Fruit fly (Drosophila melanogaster): ENCODE results near the gene dbf.

dbf gene

dm6 chr2L:10615889-10616288 lies 35.5 kb upstream of the dbf start:
- TF ChIP-seq Mnt (GFP tag; optimal IDR thresholded peaks at IDR 0.05) (no peak), Crg-1 (GFP tag; optimal IDR thresholded peaks at IDR 0.05) (no peak), CG1620 (GFP tag; optimal IDR thresholded peaks at IDR 0.05) (no peak), Hr96 (GFP tag; optimal IDR thresholded peaks at IDR 0.05) (no peak), toe (GFP tag; optimal IDR thresholded peaks at IDR 0.05) (no peak), CG7045 (GFP tag; optimal IDR thresholded peaks at IDR 0.05) (no peak), ovo (GFP tag; optimal IDR thresholded peaks at IDR 0.05) (no peak), CG33017 (tag; optimal IDR thresholded peaks at IDR 0.05) (no peak), cic (GFP tag; optimal IDR thresholded peaks at IDR 0.05) (no peak)

- TF ChIP-seq CG5204 (GFP tag; optimal IDR thresholded peaks at IDR 0.05) = no peak
- no peak for TF ChIP-seq Mnt (GFP tag; optimal IDR thresholded peaks at IDR 0.05)
- no peak for TF ChIP-seq cnc (optimal IDR thresholded peaks at IDR 0.05)
- no peak for TF ChIP-seq Hr96 (GFP tag; optimal IDR thresholded peaks at IDR 0.05)
- no peak for TF ChIP-seq bab1 (GFP tag; optimal IDR thresholded peaks at IDR 0.05)
- no peak for TF ChIP-seq CG7101 (tag; optimal IDR thresholded peaks at IDR 0.05)
- TF ChIP-seq cic (GFP tag; optimal IDR thresholded peaks at IDR 0.05) = no peak
- TF ChIP-seq CG7045 (GFP tag; optimal IDR thresholded peaks at IDR 0.05) = no peak
- TF ChIP-seq Crg-1 (GFP tag; optimal IDR thresholded peaks at IDR 0.05) = no peak
- TF ChIP-seq toe (GFP tag; optimal IDR thresholded peaks at IDR 0.05) = no peak
- no peak for TF ChIP-seq kay (GFP tag; ENCODE audit: borderline replicate concordance)
- TF ChIP-seq CG14711 (tag; optimal IDR thresholded peaks at IDR 0.05) = no peak
- TF ChIP-seq Clk (GFP tag; optimal IDR thresholded peaks at IDR 0.05) = no peak
- no peak for TF ChIP-seq CG1620 (GFP tag; optimal IDR thresholded peaks at IDR 0.05)
Measured at dm6 chr2L:10616767-10617166, 34.6 kb upstream of the dbf start.

dm6 chr2L:10625935-10626334 lies 25.5 kb upstream of the dbf start:
- TF ChIP-seq Clk (GFP tag; optimal IDR thresholded peaks at IDR 0.05) (no peak), tj (GFP tag; optimal IDR thresholded peaks at IDR 0.05) (no peak), Mnt (GFP tag; optimal IDR thresholded peaks at IDR 0.05) (no peak), toe (GFP tag; optimal IDR thresholded peaks at IDR 0.05) (no peak), CG11617 (GFP tag; optimal IDR thresholded peaks at IDR 0.05) (no peak), cic (GFP tag; optimal IDR thresholded peaks at IDR 0.05) (no peak), Hr96 (GFP tag; optimal IDR thresholded peaks at IDR 0.05) (no peak), ovo (GFP tag; optimal IDR thresholded peaks at IDR 0.05) (no peak), CG33017 (tag; optimal IDR thresholded peaks at IDR 0.05) (no peak), kay (GFP tag; ENCODE audit: borderline replicate concordance) (no peak), CG5204 (GFP tag; optimal IDR thresholded peaks at IDR 0.05) (no peak), CG12768 (GFP tag; optimal IDR thresholded peaks at IDR 0.05) (no peak), bab1 (GFP tag; optimal IDR thresholded peaks at IDR 0.05) (no peak), cnc (optimal IDR thresholded peaks at IDR 0.05) (no peak), CG14711 (tag; optimal IDR thresholded peaks at IDR 0.05) (no peak), Crg-1 (GFP tag; optimal IDR thresholded peaks at IDR 0.05) (no peak), CG7045 (GFP tag; optimal IDR thresholded peaks at IDR 0.05) (no peak), pad (GFP tag; optimal IDR thresholded peaks at IDR 0.05) (no peak), CG7101 (tag; optimal IDR thresholded peaks at IDR 0.05) (no peak)

DNA sequence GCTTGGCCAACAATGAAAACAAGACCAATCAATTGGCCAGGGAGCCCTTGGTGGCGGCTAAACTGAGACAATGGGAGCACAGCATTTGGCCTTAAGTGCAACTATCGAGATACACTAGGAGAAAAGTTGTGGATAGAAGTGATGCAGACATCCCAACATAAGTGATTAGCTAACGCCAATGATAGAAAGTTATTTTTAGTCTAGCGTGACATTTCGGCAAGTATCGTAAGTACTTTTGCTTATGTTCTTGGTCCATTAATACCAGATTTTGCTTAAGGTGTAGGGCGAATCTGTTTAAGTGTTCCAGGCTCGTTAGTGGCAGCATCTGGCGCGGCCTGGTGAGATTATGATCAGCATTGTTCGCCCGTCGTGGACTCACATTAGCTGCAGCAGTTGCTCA lies 18.7 kb upstream of the dbf start:
- no peak for TF ChIP-seq Clk (GFP tag; optimal IDR thresholded peaks at IDR 0.05)
- TF ChIP-seq CG11617 (GFP tag; optimal IDR thresholded peaks at IDR 0.05) = no peak
- no peak for TF ChIP-seq toe (GFP tag; optimal IDR thresholded peaks at IDR 0.05)
- no peak for TF ChIP-seq CG5204 (GFP tag; optimal IDR thresholded peaks at IDR 0.05)
- TF ChIP-seq bab1 (GFP tag; optimal IDR thresholded peaks at IDR 0.05) = no peak
- TF ChIP-seq CG7045 (GFP tag; optimal IDR thresholded peaks at IDR 0.05) = no peak
- no peak for TF ChIP-seq Crg-1 (GFP tag; optimal IDR thresholded peaks at IDR 0.05)
- TF ChIP-seq pad (GFP tag; optimal IDR thresholded peaks at IDR 0.05) = no peak
- no peak for TF ChIP-seq CG14711 (tag; optimal IDR thresholded peaks at IDR 0.05)
- TF ChIP-seq CG1620 (GFP tag; optimal IDR thresholded peaks at IDR 0.05) = no peak
- TF ChIP-seq Hr96 (GFP tag; optimal IDR thresholded peaks at IDR 0.05) = no peak
- no peak for TF ChIP-seq cic (GFP tag; optimal IDR thresholded peaks at IDR 0.05)

DNA sequence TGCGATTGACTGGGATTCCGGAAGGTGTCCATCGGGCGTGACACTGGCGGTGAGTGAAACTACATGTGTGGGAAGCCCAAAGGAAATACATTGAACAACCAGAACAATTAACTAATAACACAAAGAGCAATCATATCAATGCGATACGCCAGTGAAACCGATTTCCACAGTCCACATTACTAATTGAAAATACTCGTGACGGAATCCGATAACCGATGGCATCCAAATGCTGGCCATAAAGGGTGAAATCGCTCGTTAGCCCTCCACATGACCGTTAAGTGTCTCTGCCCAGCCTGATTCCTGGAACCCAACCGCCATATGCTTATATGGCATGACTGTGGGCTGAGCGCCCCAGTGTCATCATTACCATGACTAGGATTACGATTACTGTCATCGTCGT lies 13.0 kb upstream of the dbf start, which contains the start of gene CG7329:
Gene CG7329 (minus strand): TSS at position 101 of the 400 bp plus-strand sequence.
- TF ChIP-seq CG11617 (GFP tag; optimal IDR thresholded peaks at IDR 0.05) (no peak), bab1 (GFP tag; optimal IDR thresholded peaks at IDR 0.05) (no peak), kay (GFP tag; ENCODE audit: borderline replicate concordance) (no peak), pad (GFP tag; optimal IDR thresholded peaks at IDR 0.05) (no peak), Hr96 (GFP tag; optimal IDR thresholded peaks at IDR 0.05) (no peak), CG7045 (GFP tag; optimal IDR thresholded peaks at IDR 0.05) (no peak), Crg-1 (GFP tag; optimal IDR thresholded peaks at IDR 0.05) (no peak), Clk (GFP tag; optimal IDR thresholded peaks at IDR 0.05) (no peak)

dm6 chr2L:10639631-10640030 lies 11.8 kb upstream of the dbf start, which contains the start of gene CG31872:
CG31872 (plus strand) TSS chr2L:10639931.
- TF ChIP-seq ovo (GFP tag; optimal IDR thresholded peaks at IDR 0.05) (no peak), Mnt (GFP tag; optimal IDR thresholded peaks at IDR 0.05) (no peak), bab1 (GFP tag; optimal IDR thresholded peaks at IDR 0.05) (no peak), Hr96 (GFP tag; optimal IDR thresholded peaks at IDR 0.05) (no peak), CG14711 (tag; optimal IDR thresholded peaks at IDR 0.05) (no peak), CG33017 (tag; optimal IDR thresholded peaks at IDR 0.05) (no peak), pad (GFP tag; optimal IDR thresholded peaks at IDR 0.05) (no peak), cnc (optimal IDR thresholded peaks at IDR 0.05) (no peak), toe (GFP tag; optimal IDR thresholded peaks at IDR 0.05) (no peak), CG7101 (tag; optimal IDR thresholded peaks at IDR 0.05) (no peak), kay (GFP tag; ENCODE audit: borderline replicate concordance) (no peak), Crg-1 (GFP tag; optimal IDR thresholded peaks at IDR 0.05) (no peak), CG11617 (GFP tag; optimal IDR thresholded peaks at IDR 0.05) (no peak), CG1620 (GFP tag; optimal IDR thresholded peaks at IDR 0.05) (no peak), tj (GFP tag; optimal IDR thresholded peaks at IDR 0.05) (no peak), CG5204 (GFP tag; optimal IDR thresholded peaks at IDR 0.05) (no peak), CG7045 (GFP tag; optimal IDR thresholded peaks at IDR 0.05) (no peak)
